Worm (Caenorhabditis elegans) whole organism, mixed stage, embryonic: Measurements from ENCODE around the gene cyp-13A11.

Experiments
- ceh-39 ChIP-seq: fragments of 150-350 bp; optimal IDR thresholded peaks from 2 replicates; lab custom pipeline; 2014; ENCODE audit warnings: missing biosample characterization, missing genetic modification characterization
- ces-1 ChIP-seq: fragments of 150-350 bp; optimal IDR thresholded peaks from 2 replicates; lab custom pipeline; 2014; ENCODE audit warnings: missing biosample characterization, missing genetic modification reagents, missing genetic modification characterization
- drap-1 ChIP-seq: fragments of 200-800 bp; sonication (Bioruptor generic); optimal IDR thresholded peaks from 3 replicates; lab custom pipeline; 2018; ENCODE audit warnings: mild to moderate bottlenecking, missing genetic modification characterization, missing compliant biosample characterization
- elt-1 ChIP-seq: sonication (generic microtip); optimal IDR thresholded peaks from 2 replicates; lab custom pipeline; 2017; ENCODE audit warnings: missing genetic modification characterization, mild to moderate bottlenecking, missing compliant biosample characterization, antibody characterized with exemption, moderate library complexity, borderline replicate concordance; ENCODE audit not compliant: insufficient read depth
- elt-3 ChIP-seq: fragments of 150-350 bp; optimal IDR thresholded peaks from 2 replicates; lab custom pipeline; 2014; ENCODE audit warnings: missing biosample characterization, missing genetic modification characterization
- ham-2 ChIP-seq: fragments of 200-800 bp; sonication (Bioruptor generic); optimal IDR thresholded peaks from 2 replicates; lab custom pipeline; 2018; ENCODE audit warnings: mild to moderate bottlenecking, missing genetic modification characterization, missing compliant biosample characterization
- lin-13 ChIP-seq: fragments of 150-350 bp; optimal IDR thresholded peaks from 2 replicates; lab custom pipeline; 2014; ENCODE audit warnings: missing biosample characterization, missing genetic modification characterization
- lin-32 ChIP-seq: fragments of 200-800 bp; sonication (Bioruptor generic); optimal IDR thresholded peaks from 2 replicates; lab custom pipeline; 2018; ENCODE audit warnings: mild to moderate bottlenecking, missing genetic modification characterization, missing compliant biosample characterization
- lsy-2 ChIP-seq: fragments of 150-350 bp; optimal IDR thresholded peaks from 2 replicates; lab custom pipeline; 2014; ENCODE audit warnings: missing biosample characterization, missing genetic modification characterization
- nhr-237 ChIP-seq: fragments of 150-350 bp; optimal IDR thresholded peaks from 2 replicates; lab custom pipeline; 2014; ENCODE audit warnings: missing biosample characterization, missing genetic modification characterization
- nhr-76 ChIP-seq: sonication (generic microtip); optimal IDR thresholded peaks from 2 replicates; lab custom pipeline; 2017; ENCODE audit warnings: missing biosample characterization, missing genetic modification characterization
- pha-4 ChIP-seq: fragments of 150-350 bp; optimal IDR thresholded peaks from 2 replicates; lab custom pipeline; 2018; ENCODE audit warnings: missing biosample characterization, missing genetic modification reagents, missing genetic modification characterization

DNA sequence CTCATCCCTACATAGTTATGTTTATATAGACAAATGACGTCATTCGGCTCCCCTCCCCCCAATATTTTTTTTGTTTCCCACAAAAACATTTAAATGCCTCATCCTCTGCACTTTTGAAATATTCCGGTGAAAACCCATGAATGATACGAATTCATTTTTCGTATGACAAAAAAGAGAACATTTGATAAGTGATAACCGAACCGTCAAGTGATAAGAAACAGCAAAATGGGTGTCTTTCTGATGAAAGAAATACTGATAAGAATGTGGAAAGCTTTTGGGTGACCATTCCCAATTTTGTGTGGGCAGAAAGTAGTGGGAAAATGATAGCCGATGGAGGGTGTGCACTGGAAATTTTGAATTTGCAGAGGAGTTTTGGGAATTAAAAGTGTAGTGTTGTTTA lies 38.5 kb downstream of the cyp-13A11 start:
- TF ChIP-seq ces-1 (no peak), nhr-76 (tag; lab: Kevin White, UChicago) (no peak), lin-32 (GFP tag; lab: Kevin White, UChicago) (no peak), nhr-237 (tag; lab: Kevin White, UChicago) (no peak), elt-1 (tag; lab: Kevin White, UChicago) (no peak), drap-1 (GFP tag; lab: Kevin White, UChicago) (no peak), ham-2 (GFP tag; lab: Kevin White, UChicago) (no peak), lsy-2 (tag; lab: Kevin White, UChicago) (no peak), elt-3 (tag; lab: Kevin White, UChicago) (no peak), pha-4 (tag; lab: Kevin White, UChicago) (no peak), lin-13 (no peak), ceh-39 (no peak)
